Worm (Caenorhabditis elegans): ENCODE results near the gene cdr-4.

DNA sequence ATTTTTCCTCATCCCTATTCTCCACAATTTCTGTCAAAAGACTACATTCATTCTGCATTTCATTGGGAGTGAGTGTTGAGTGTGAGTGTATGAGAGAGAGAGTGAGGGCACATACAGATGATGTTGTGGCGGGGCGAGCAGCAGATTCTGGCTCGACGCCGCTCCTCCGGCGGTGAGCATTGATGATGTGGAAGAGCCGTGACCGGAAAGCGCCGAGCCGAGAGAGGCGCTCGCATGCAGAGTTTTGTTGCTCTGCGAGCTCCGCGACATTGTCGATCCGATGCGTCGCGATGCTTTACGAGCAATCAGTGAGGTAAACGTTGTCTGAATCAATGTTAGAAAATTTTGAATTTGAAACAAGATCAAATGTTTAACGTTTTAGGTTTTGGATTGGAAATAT lies 47.3 kb upstream of the cdr-4 start:
- TF ChIP-seq tbx-2 (tag; optimal IDR thresholded peaks at IDR 0.05) (no peak), nhr-76 (tag; optimal IDR thresholded peaks at IDR 0.05) (no peak), fos-1 (tag; optimal IDR thresholded peaks at IDR 0.05) (no peak), zag-1 (tag; optimal IDR thresholded peaks at IDR 0.05) (no peak), nhr-237 (tag; optimal IDR thresholded peaks at IDR 0.05) (no peak), nfya-1 (tag; optimal IDR thresholded peaks at IDR 0.05; ENCODE audit: insufficient read depth) (peak; percentile 20), mdl-1 (tag; optimal IDR thresholded peaks at IDR 0.05) (no peak), fkh-10 (GFP tag; optimal IDR thresholded peaks at IDR 0.05) (no peak), nhr-11 (tag; optimal IDR thresholded peaks at IDR 0.05) (no peak), lin-39 (tag; optimal IDR thresholded peaks at IDR 0.05) (no peak), ceh-82 (tag; optimal IDR thresholded peaks at IDR 0.05) (no peak)

Data from whole organism, L3 larva.